Fruit fly (Drosophila melanogaster) Kc167 (cell line): Measurements from ENCODE around the gene CG32191.

Source experiments
- Myc ChIP-seq: fragments of >200 bp; optimal IDR thresholded peaks from 2 replicates; lab custom pipeline; 2017; ENCODE audit warnings: missing external identifiers
- Sin3A ChIP-seq: fragments of >200 bp; optimal IDR thresholded peaks from 2 replicates; lab custom pipeline; 2018; ENCODE audit warnings: missing external identifiers
- psq ChIP-seq: fragments of >200 bp; optimal IDR thresholded peaks from 2 replicates; lab custom pipeline; 2017; ENCODE audit warnings: missing external identifiers
- ttk ChIP-seq: sonication (Bioruptor generic); optimal IDR thresholded peaks from 2 replicates; lab custom pipeline; 2017; ENCODE audit warnings: missing external identifiers

- TF ChIP-seq psq (lab: Kevin White, UChicago) = no peak
- no peak for TF ChIP-seq Myc (lab: Kevin White, UChicago)
- TF ChIP-seq ttk (lab: Kevin White, UChicago) = no peak
- TF ChIP-seq Sin3A = no peak
These were observed 24.6 kb upstream of the CG32191 start, which contains the start of gene CG32188 for dm6 chr3L:17833525-17833924.
